Worm (Caenorhabditis elegans): ENCODE data around the gene acbp-6.

Gene acbp-6

ce11 chrII:11974048-11974995, 790 bp upstream of the acbp-6 start (continued):
- TF ChIP-seq ama-1 (optimal IDR thresholded peaks at IDR 0.05) (no peak), aha-1 (tag) (peak; percentile 96), T26A8.4 (GFP tag; IDR thresholded peaks at IDR 0.05) (peak; percentile 67)

ce11 chrII:11972266-11972665, 1.3 kb downstream of the acbp-6 start:
- TF ChIP-seq aha-1 (tag) (peak; percentile 40), F26F4.8 (GFP tag; conservative IDR thresholded peaks at IDR 0.05) (no peak), mep-1 (tag; optimal IDR thresholded peaks at IDR 0.05) (no peak), mes-2 (tag; optimal IDR thresholded peaks at IDR 0.05; ENCODE audit: poor library complexity, severe bottlenecking) (no peak), unc-130 (GFP tag; optimal IDR thresholded peaks at IDR 0.05) (peak; percentile 4), nhr-48 (tag; optimal IDR thresholded peaks at IDR 0.05) (no peak), lin-15B (tag; optimal IDR thresholded peaks at IDR 0.05) (no peak)

- no peak for TF ChIP-seq lin-29 (GFP tag; IDR thresholded peaks at IDR 0.05)
- no peak for TF ChIP-seq nhr-237 (tag; optimal IDR thresholded peaks at IDR 0.05)
- TF ChIP-seq ceh-28 (tag; optimal IDR thresholded peaks at IDR 0.05) = no peak
- no peak for TF ChIP-seq nhr-77 (tag; optimal IDR thresholded peaks at IDR 0.05)
- no peak for TF ChIP-seq dpl-1 (GFP tag; optimal IDR thresholded peaks at IDR 0.05)
- TF ChIP-seq pqm-1 (tag; optimal IDR thresholded peaks at IDR 0.05) = no peak
- no peak for TF ChIP-seq nhr-48 (tag; optimal IDR thresholded peaks at IDR 0.05)
- no peak for TF ChIP-seq ZK546.5 (tag; optimal IDR thresholded peaks at IDR 0.05)
- TF ChIP-seq pha-4 (GFP tag; IDR thresholded peaks at IDR 0.05) = no peak
- TF ChIP-seq pha-4 (tag; optimal IDR thresholded peaks at IDR 0.05) = no peak
These were observed 2.4 kb downstream of the acbp-6 start for ce11 chrII:11971009-11971636.

ce11 chrII:11969033-11969432, 4.5 kb downstream of the acbp-6 start:
- TF ChIP-seq egl-43 (GFP tag; IDR thresholded peaks at IDR 0.05) (0 out of 2 replicates have a peak, but pooled peaks have one; percentile 35), aly-2 (tag; optimal IDR thresholded peaks at IDR 0.05) (no peak), arid-1 (GFP tag; conservative IDR thresholded peaks at IDR 0.05) (no peak), set-16 (GFP tag; IDR thresholded peaks at IDR 0.05) (peak; percentile 55)

- TF ChIP-seq ama-1 (optimal IDR thresholded peaks at IDR 0.05) = no peak
- TF ChIP-seq aha-1 (tag) = no peak
- TF ChIP-seq F10B5.3 (tag; optimal IDR thresholded peaks at IDR 0.05) = no peak
- TF ChIP-seq nhr-102 (tag; optimal IDR thresholded peaks at IDR 0.05) = no peak
- peak; percentile 56; the same call in 1 of the 2 replicates for TF ChIP-seq vab-7 (GFP tag; IDR thresholded peaks at IDR 0.05)
- TF ChIP-seq F49E8.2 (tag; optimal IDR thresholded peaks at IDR 0.05; ENCODE audit: borderline replicate concordance) = peak; percentile 77
- peak in 1 of 2 experiments; percentile 24 for TF ChIP-seq lsy-2 (tag; optimal IDR thresholded peaks at IDR 0.05)
- peak; percentile 88 for TF ChIP-seq lin-38 (GFP tag; IDR thresholded peaks at IDR 0.05)
- TF ChIP-seq hmg-1.1 (GFP tag; IDR thresholded peaks at IDR 0.05) = no peak
- no peak for TF ChIP-seq lir-3 (tag; optimal IDR thresholded peaks at IDR 0.05)
- TF ChIP-seq nhr-48 (tag; optimal IDR thresholded peaks at IDR 0.05) = no peak
- peak; percentile 92 for TF ChIP-seq Y48G9A.11 (GFP tag; IDR thresholded peaks at IDR 0.05)
- TF ChIP-seq snpc-1.2 (GFP tag; IDR thresholded peaks at IDR 0.05) = peak; percentile 60
- peak; percentile 84 for TF ChIP-seq unc-130 (GFP tag; optimal IDR thresholded peaks at IDR 0.05)
These were observed 5.3 kb downstream of the acbp-6 start, which contains the start of gene mex-1 for ce11 chrII:11968275-11968674. TSS of gene mex-1 (plus strand) at chrII:11968637.

All from whole organism, L4 larva.